Fruit fly (Drosophila melanogaster) whole organism, embryonic: ENCODE results near the gene CG43052.

Experiments used
- Antp ChIP-seq: fragments of 200-800 bp; sonication (Bioruptor generic); optimal IDR thresholded peaks from 3 replicates; lab custom pipeline; 2016; ENCODE audit warnings: missing biosample characterization, missing genetic modification characterization
- Awh ChIP-seq: fragments of 200-800 bp; sonication (Bioruptor generic); IDR thresholded peaks from 2 replicates; pipeline ENCODE4, ENCODE4 v1.3.6; 2022; ENCODE audit warnings: missing biosample characterization, missing genetic modification characterization
- Bgb ChIP-seq: fragments of 200-800 bp; sonication (Bioruptor generic); IDR thresholded peaks from 2 replicates; pipeline ENCODE4 v1.3.6; 2022; ENCODE audit warnings: missing biosample characterization, missing genetic modification characterization; ENCODE audit not compliant: partially characterized antibody
- CG1024 ChIP-seq: fragments of 200-800 bp; sonication (Bioruptor generic); IDR thresholded peaks from 2 replicates; pipeline ENCODE4 v1.3.6; 2022; ENCODE audit warnings: missing biosample characterization, missing genetic modification characterization
- CG10654 ChIP-seq: fragments of 200-800 bp; sonication (Bioruptor generic); optimal IDR thresholded peaks from 2 replicates; lab custom pipeline; 2016; ENCODE audit warnings: missing biosample characterization, missing genetic modification characterization
- CG11085 ChIP-seq: fragments of 200-800 bp; sonication (Bioruptor generic); IDR thresholded peaks from 2 replicates; pipeline ENCODE4 v1.3.6; 2022; ENCODE audit warnings: missing biosample characterization, missing genetic modification characterization
- CG11398 ChIP-seq: fragments of 200-800 bp; sonication (Bioruptor generic); optimal IDR thresholded peaks from 2 replicates; lab custom pipeline; 2016; ENCODE audit warnings: missing biosample characterization, missing genetic modification characterization
- CG11695 ChIP-seq: fragments of 200-800 bp; sonication (Bioruptor generic); IDR thresholded peaks from 3 replicates; pipeline ENCODE4 v1.3.6; 2022; ENCODE audit warnings: missing biosample characterization, missing genetic modification characterization
- CG12236 ChIP-seq: fragments of 200-800 bp; sonication (Bioruptor generic); optimal IDR thresholded peaks from 2 replicates; lab custom pipeline; 2016; ENCODE audit warnings: missing biosample characterization, missing genetic modification characterization
- CG12744 ChIP-seq: fragments of 200-800 bp; sonication (Bioruptor generic); optimal IDR thresholded peaks from 2 replicates; lab custom pipeline; 2016; ENCODE audit warnings: missing biosample characterization, missing genetic modification characterization
- CG17359 ChIP-seq: fragments of 200-800 bp; sonication (Bioruptor generic); optimal IDR thresholded peaks from 3 replicates; lab custom pipeline; 2018; ENCODE audit warnings: missing biosample characterization, mild to moderate bottlenecking, missing genetic modification characterization, moderate library complexity
- CG17568 ChIP-seq: fragments of 200-800 bp; sonication (Bioruptor generic); optimal IDR thresholded peaks from 2 replicates; lab custom pipeline; 2018; ENCODE audit warnings: missing biosample characterization, mild to moderate bottlenecking, missing genetic modification characterization, moderate library complexity
- CG1832 ChIP-seq: fragments of 200-800 bp; sonication (Bioruptor generic); optimal IDR thresholded peaks from 2 replicates; lab custom pipeline; 2017; ENCODE audit warnings: missing biosample characterization, mild to moderate bottlenecking, missing genetic modification characterization, inconsistent platforms
- CG2129 ChIP-seq: fragments of 200-800 bp; sonication (Bioruptor generic); IDR thresholded peaks from 2 replicates; pipeline ENCODE4 v1.3.6; 2022; ENCODE audit warnings: missing biosample characterization, missing genetic modification characterization; ENCODE audit not compliant: partially characterized antibody
- CG34422 ChIP-seq: fragments of 200-800 bp; sonication (Bioruptor generic); IDR thresholded peaks from 3 replicates; pipeline ENCODE4 v1.3.6; 2022; ENCODE audit warnings: missing biosample characterization, missing genetic modification characterization
- CG3847 ChIP-seq: fragments of 200-800 bp; sonication (Bioruptor generic); IDR thresholded peaks from 2 replicates; pipeline ENCODE4 v1.3.6; 2022; ENCODE audit warnings: missing biosample characterization, missing genetic modification characterization
- CG4328 ChIP-seq: fragments of 200-800 bp; sonication (Bioruptor generic); optimal IDR thresholded peaks from 3 replicates; lab custom pipeline; 2017; ENCODE audit warnings: missing biosample characterization, missing genetic modification reagents, missing genetic modification characterization
- CG6654 ChIP-seq: fragments of 200-800 bp; sonication (Bioruptor generic); optimal IDR thresholded peaks from 2 replicates; lab custom pipeline; 2017; ENCODE audit warnings: missing biosample characterization, mild to moderate bottlenecking, missing genetic modification characterization
- CG7556 ChIP-seq: fragments of 200-800 bp; sonication (Bioruptor generic); optimal IDR thresholded peaks from 2 replicates; lab custom pipeline; 2017; ENCODE audit warnings: missing biosample characterization, mild to moderate bottlenecking, missing genetic modification characterization
- CG8478 ChIP-seq: fragments of >200 bp; optimal IDR thresholded peaks from 2 replicates; lab custom pipeline; 2018
- CG9817 ChIP-seq: fragments of 200-800 bp; sonication (Bioruptor generic); optimal IDR thresholded peaks from 2 replicates; lab custom pipeline; 2018; ENCODE audit warnings: missing biosample characterization, mild to moderate bottlenecking, missing genetic modification characterization, moderate library complexity
- CG9932 ChIP-seq: fragments of 200-800 bp; sonication (Bioruptor generic); IDR thresholded peaks from 2 replicates; pipeline ENCODE4 v1.3.6; 2022; ENCODE audit warnings: missing biosample characterization, missing genetic modification characterization
- Camta ChIP-seq: fragments of 200-800 bp; sonication (Bioruptor generic); optimal IDR thresholded peaks from 2 replicates; lab custom pipeline; 2016; ENCODE audit warnings: missing biosample characterization, missing genetic modification characterization
- Dfd ChIP-seq, 2 experiments: fragments of >200 bp; optimal IDR thresholded peaks; 2 replicates each; lab custom pipeline; 2017; ENCODE audit warnings: missing biosample characterization in 2 of 2, missing genetic modification characterization in 2 of 2
- Dip2 ChIP-seq: fragments of 200-800 bp; sonication (Bioruptor generic); IDR thresholded peaks from 2 replicates; pipeline ENCODE4 v1.3.6; 2022; ENCODE audit warnings: missing biosample characterization, missing genetic modification characterization
- E2f1 ChIP-seq: fragments of 200-800 bp; sonication (Bioruptor generic); IDR thresholded peaks from 2 replicates; pipeline ENCODE4 v1.3.6; 2022; ENCODE audit warnings: missing biosample characterization, missing genetic modification characterization
- GATAe ChIP-seq: fragments of 200-800 bp; sonication (Bioruptor generic); conservative IDR thresholded peaks from 2 replicates; pipeline ENCODE4 v1.3.6; 2022; ENCODE audit warnings: missing biosample characterization, missing genetic modification characterization
- HLH54F ChIP-seq: fragments of 200-800 bp; sonication (Bioruptor generic); optimal IDR thresholded peaks from 3 replicates; lab custom pipeline; 2016; ENCODE audit warnings: missing biosample characterization, missing genetic modification characterization
- Lhr ChIP-seq: fragments of 200-800 bp; sonication (Bioruptor generic); optimal IDR thresholded peaks from 3 replicates; lab custom pipeline; 2017; ENCODE audit warnings: mild to moderate bottlenecking, missing biosample characterization, missing genetic modification reagents, missing genetic modification characterization
- Rfx ChIP-seq: fragments of 200-800 bp; sonication (Bioruptor generic); IDR thresholded peaks from 2 replicates; pipeline ENCODE4 v1.3.6; 2022; ENCODE audit warnings: missing biosample characterization, missing genetic modification characterization
- Sry-β ChIP-seq: fragments of 200-800 bp; sonication (Bioruptor generic); optimal IDR thresholded peaks from 2 replicates; lab custom pipeline; 2018; ENCODE audit warnings: missing biosample characterization, mild to moderate bottlenecking, missing genetic modification characterization, moderate library complexity
- Trl ChIP-seq, 3 experiments: fragments of >200 bp in 2 of 3; fragments of 200-800 bp in 1 of 3; sonication (Bioruptor generic) in 1 of 3; optimal IDR thresholded peaks; 2 replicates in 1 of 3; 3 replicates in 2 of 3; lab custom pipeline; 2016 to 2017; ENCODE audit warnings: missing biosample characterization in 1 of 3, missing genetic modification characterization in 1 of 3
- Xrp1 ChIP-seq: fragments of 200-800 bp; sonication (Bioruptor generic); IDR thresholded peaks from 2 replicates; pipeline ENCODE4 v1.3.6; 2022; ENCODE audit warnings: missing biosample characterization, missing genetic modification characterization
- ara ChIP-seq: fragments of 200-800 bp; sonication (Bioruptor generic); IDR thresholded peaks from 2 replicates; pipeline ENCODE4 v1.3.6; 2022; ENCODE audit warnings: missing biosample characterization, missing genetic modification characterization
- az2 ChIP-seq: fragments of 200-800 bp; sonication (Bioruptor generic); optimal IDR thresholded peaks from 3 replicates; lab custom pipeline; 2016; ENCODE audit warnings: missing biosample characterization, missing genetic modification characterization
- disco-r ChIP-seq: fragments of 200-800 bp; sonication (Bioruptor generic); optimal IDR thresholded peaks from 2 replicates; lab custom pipeline; 2016; ENCODE audit warnings: missing biosample characterization, missing genetic modification characterization
- dmrt11E ChIP-seq: fragments of 200-800 bp; sonication (Bioruptor generic); optimal IDR thresholded peaks from 3 replicates; lab custom pipeline; 2018; ENCODE audit warnings: missing biosample characterization, mild to moderate bottlenecking, missing genetic modification characterization, moderate library complexity
- dmrt99B ChIP-seq: fragments of 200-800 bp; sonication (Bioruptor generic); optimal IDR thresholded peaks from 2 replicates; lab custom pipeline; 2018; ENCODE audit warnings: missing biosample characterization, mild to moderate bottlenecking, missing genetic modification characterization, moderate library complexity
- dysf ChIP-seq: fragments of 200-800 bp; sonication (Bioruptor generic); IDR thresholded peaks from 3 replicates; pipeline ENCODE4 v1.3.6; 2022; ENCODE audit warnings: missing biosample characterization, missing genetic modification characterization
- fd102C ChIP-seq: fragments of 200-800 bp; sonication (Bioruptor generic); optimal IDR thresholded peaks from 2 replicates; lab custom pipeline; 2018; ENCODE audit warnings: missing biosample characterization, mild to moderate bottlenecking, missing genetic modification characterization, moderate library complexity
- fd3F ChIP-seq: fragments of 200-800 bp; sonication (Bioruptor generic); optimal IDR thresholded peaks from 2 replicates; lab custom pipeline; 2018; ENCODE audit warnings: missing biosample characterization, mild to moderate bottlenecking, missing genetic modification characterization, moderate library complexity
- gcm ChIP-seq: fragments of 200-800 bp; sonication (Bioruptor generic); optimal IDR thresholded peaks from 2 replicates; lab custom pipeline; 2019; ENCODE audit warnings: missing biosample characterization, mild to moderate bottlenecking, missing genetic modification characterization, moderate library complexity
- nerfin-2 ChIP-seq: fragments of 200-800 bp; sonication (Bioruptor generic); IDR thresholded peaks from 2 replicates; pipeline ENCODE4 v1.3.6; 2022; ENCODE audit warnings: missing biosample characterization, missing genetic modification characterization; ENCODE audit not compliant: partially characterized antibody
- onecut ChIP-seq: fragments of 200-800 bp; sonication (Bioruptor generic); IDR thresholded peaks from 2 replicates; pipeline ENCODE4 v1.3.6; 2022; ENCODE audit warnings: missing biosample characterization, missing genetic modification characterization
- peb ChIP-seq: fragments of 200-800 bp; sonication (Bioruptor generic); IDR thresholded peaks from 2 replicates; pipeline ENCODE4 v1.3.6; 2022; ENCODE audit warnings: missing biosample characterization, missing genetic modification characterization
- pita ChIP-seq: fragments of 200-800 bp; sonication (Bioruptor generic); optimal IDR thresholded peaks from 2 replicates; lab custom pipeline; 2017; ENCODE audit warnings: missing biosample characterization, mild to moderate bottlenecking, missing genetic modification characterization
- rib ChIP-seq: fragments of 200-800 bp; sonication (Bioruptor generic); IDR thresholded peaks from 2 replicates; pipeline ENCODE4 v1.3.6; 2022; ENCODE audit warnings: missing biosample characterization, missing genetic modification characterization
- slou ChIP-seq: fragments of 200-800 bp; sonication (Bioruptor generic); optimal IDR thresholded peaks from 3 replicates; lab custom pipeline; 2016; ENCODE audit warnings: missing biosample characterization, missing genetic modification characterization
- sna ChIP-seq: fragments of 200-800 bp; sonication (Bioruptor generic); IDR thresholded peaks from 2 replicates; pipeline ENCODE4 v1.3.6; 2022; ENCODE audit warnings: missing biosample characterization, missing genetic modification characterization; ENCODE audit not compliant: partially characterized antibody
- sr ChIP-seq: fragments of 200-800 bp; sonication (Bioruptor generic); IDR thresholded peaks from 3 replicates; pipeline ENCODE4 v1.3.6; 2022; ENCODE audit warnings: missing biosample characterization, missing genetic modification characterization
- stc ChIP-seq: fragments of 200-800 bp; sonication (Bioruptor generic); IDR thresholded peaks from 2 replicates; pipeline ENCODE4 v1.3.6; 2022; ENCODE audit warnings: missing biosample characterization, missing genetic modification characterization

The CG43052 gene

DNA sequence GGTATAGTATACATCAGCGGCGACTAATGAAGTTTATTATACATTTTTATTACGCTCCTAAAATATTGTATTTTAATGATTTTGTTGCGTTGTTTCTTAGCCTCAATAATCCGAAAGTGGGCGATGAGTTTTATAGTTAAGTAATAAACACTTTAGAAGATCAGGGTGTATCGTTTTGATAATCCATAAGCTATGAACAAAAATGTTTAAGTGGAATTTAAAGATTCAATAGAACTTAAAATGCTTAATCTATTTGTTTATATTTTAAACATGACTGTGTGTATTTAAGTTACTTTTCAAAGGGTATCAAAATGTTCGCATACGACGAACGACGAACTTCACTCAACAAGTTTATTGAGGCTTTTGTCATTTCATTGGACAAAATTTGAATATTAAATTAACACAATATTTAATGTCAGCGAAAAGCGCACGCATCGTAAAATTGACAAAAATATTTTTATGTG, 20.4 kb downstream of the CG43052 start (continued):
- TF ChIP-seq CG12236 (peak; percentile 59), CG11398 (peak; percentile 14), Sry-β (GFP tag; lab: Kevin White, UChicago) (no peak), fd102C (GFP tag; lab: Kevin White, UChicago) (no peak), Lhr (GFP tag; lab: Kevin White, UChicago) (no peak), Camta (GFP tag; lab: Kevin White, UChicago) (peak; percentile 38), gcm (peak; percentile 74), CG34422 (peak; percentile 48; the same call in 1 of the 3 replicates), sr (GFP tag; lab: Robert Waterston, UW) (no peak), slou (GFP tag; lab: Kevin White, UChicago) (no peak), Rfx (GFP tag; lab: Robert Waterston, UW) (peak; percentile 93), Bgb (GFP tag; lab: Robert Waterston, UW) (no peak), HLH54F (GFP tag; lab: Kevin White, UChicago) (peak; percentile 47), CG6654 (GFP tag; lab: Kevin White, UChicago) (no peak), onecut (GFP tag; lab: Robert Waterston, UW) (peak; percentile 35; the same call in 1 of the 2 replicates), CG9817 (peak; percentile 68), Dip2 (GFP tag; lab: Robert Waterston, UW) (no peak), CG3847 (GFP tag; lab: Robert Waterston, UW) (peak; percentile 57), az2 (GFP tag; lab: Kevin White, UChicago) (peak; percentile 79), dysf (GFP tag; lab: Robert Waterston, UW) (peak; percentile 92), CG9932 (peak; percentile 88), CG8478 (lab: Kevin White, UChicago) (no peak), rib (GFP tag; lab: Robert Waterston, UW) (peak; percentile 59), fd3F (GFP tag; lab: Kevin White, UChicago) (peak; percentile 70), CG1024 (GFP tag; lab: Robert Waterston, UW) (no peak), CG12744 (GFP tag; lab: Kevin White, UChicago) (peak; percentile 42), GATAe (GFP tag; lab: Robert Waterston, UW) (peak; percentile 15; the same call in 1 of the 2 replicates), peb (GFP tag; lab: Robert Waterston, UW) (no peak), nerfin-2 (no peak), pita (GFP tag; lab: Kevin White, UChicago) (no peak), stc (GFP tag; lab: Robert Waterston, UW) (peak; percentile 75), CG4328 (GFP tag; lab: Kevin White, UChicago) (no peak), dmrt99B (tag; lab: Kevin White, UChicago) (peak; percentile 79), CG10654 (no peak), sna (GFP tag; lab: Robert Waterston, UW) (no peak), CG7556 (GFP tag; lab: Kevin White, UChicago) (peak; percentile 80), CG17359 (peak; percentile 70), E2f1 (GFP tag; lab: Robert Waterston, UW) (peak; percentile 61), Trl (optimal IDR thresholded peaks at IDR 0.05; lab: Kevin White, UChicago) (no peak), Trl (GFP tag; optimal IDR thresholded peaks at IDR 0.05; lab: Kevin White, UChicago) (no peak), Dfd (GFP tag; optimal IDR thresholded peaks at IDR 0.05; lab: Kevin White, UChicago) (no peak), CG11695 (peak; percentile 81; the same call in 2 of the 3 replicates), Xrp1 (GFP tag; lab: Robert Waterston, UW) (peak; percentile 66), Awh (peak; percentile 63), CG11085 (GFP tag; lab: Robert Waterston, UW) (no peak), Antp (GFP tag; lab: Kevin White, UChicago) (peak; percentile 55), disco-r (GFP tag; lab: Kevin White, UChicago) (no peak), ara (GFP tag; lab: Robert Waterston, UW) (no peak; the same call in 1 of the 2 replicates), CG1832 (GFP tag; lab: Kevin White, UChicago) (no peak), CG17568 (GFP tag; lab: Kevin White, UChicago) (peak; percentile 68), CG2129 (GFP tag; lab: Robert Waterston, UW) (no peak), dmrt11E (tag; lab: Kevin White, UChicago) (no peak)
